Fruit fly (Drosophila melanogaster) whole organism, adult: ENCODE measurements around the gene CG14805.

Experiments used
- CG11617 ChIP-seq: fragments of 200-800 bp; sonication (Bioruptor generic); optimal IDR thresholded peaks from 2 replicates; lab custom pipeline; 2017; ENCODE audit warnings: mild to moderate bottlenecking, missing biosample characterization, missing genetic modification reagents, missing genetic modification characterization
- CG14711 ChIP-seq: fragments of 200-800 bp; sonication (Bioruptor generic); optimal IDR thresholded peaks from 2 replicates; lab custom pipeline; 2018; ENCODE audit warnings: missing biosample characterization, mild to moderate bottlenecking, missing genetic modification characterization, moderate library complexity
- CG33017 ChIP-seq: fragments of 200-800 bp; sonication (Bioruptor generic); optimal IDR thresholded peaks from 2 replicates; lab custom pipeline; 2018; ENCODE audit warnings: missing biosample characterization, mild to moderate bottlenecking, missing genetic modification characterization, moderate library complexity
- CG5204 ChIP-seq: fragments of 200-800 bp; sonication (Bioruptor generic); optimal IDR thresholded peaks from 2 replicates; lab custom pipeline; 2016; ENCODE audit warnings: missing biosample characterization, missing genetic modification characterization
- CG7101 ChIP-seq: fragments of 200-800 bp; sonication (Bioruptor generic); optimal IDR thresholded peaks from 2 replicates; lab custom pipeline; 2018; ENCODE audit warnings: missing biosample characterization, mild to moderate bottlenecking, missing genetic modification characterization, moderate library complexity
- Clk ChIP-seq: fragments of 200-800 bp; sonication (Bioruptor generic); optimal IDR thresholded peaks from 2 replicates; lab custom pipeline; 2017; ENCODE audit warnings: missing biosample characterization, missing genetic modification characterization
- Crg-1 ChIP-seq: fragments of 200-800 bp; sonication (Bioruptor generic); optimal IDR thresholded peaks from 2 replicates; lab custom pipeline; 2016; ENCODE audit warnings: missing biosample characterization, missing genetic modification characterization
- bab1 ChIP-seq: fragments of 200-800 bp; sonication (Bioruptor generic); optimal IDR thresholded peaks from 3 replicates; lab custom pipeline; 2019; ENCODE audit warnings: missing biosample characterization, mild to moderate bottlenecking, missing genetic modification characterization, moderate library complexity
- cic ChIP-seq: fragments of 200-800 bp; sonication (Bioruptor generic); optimal IDR thresholded peaks from 2 replicates; lab custom pipeline; 2017; ENCODE audit warnings: missing biosample characterization, mild to moderate bottlenecking, missing genetic modification characterization, moderate library complexity
- cnc ChIP-seq, 2 experiments: fragments of >200 bp; optimal IDR thresholded peaks; 2 replicates each; lab custom pipeline; 2017
- kay ChIP-seq: fragments of 200-800 bp; sonication (Bioruptor generic); peaks from one replicate; lab custom pipeline; 2016; ENCODE audit warnings: missing biosample characterization, missing genetic modification characterization, borderline replicate concordance
- tj ChIP-seq: fragments of 200-800 bp; sonication (Bioruptor generic); optimal IDR thresholded peaks from 3 replicates; lab custom pipeline; 2017; ENCODE audit warnings: missing biosample characterization, mild to moderate bottlenecking, missing genetic modification characterization, moderate library complexity
- toe ChIP-seq: fragments of 200-800 bp; sonication (Bioruptor generic); optimal IDR thresholded peaks from 2 replicates; lab custom pipeline; 2016; ENCODE audit warnings: missing biosample characterization, missing genetic modification characterization

DNA sequence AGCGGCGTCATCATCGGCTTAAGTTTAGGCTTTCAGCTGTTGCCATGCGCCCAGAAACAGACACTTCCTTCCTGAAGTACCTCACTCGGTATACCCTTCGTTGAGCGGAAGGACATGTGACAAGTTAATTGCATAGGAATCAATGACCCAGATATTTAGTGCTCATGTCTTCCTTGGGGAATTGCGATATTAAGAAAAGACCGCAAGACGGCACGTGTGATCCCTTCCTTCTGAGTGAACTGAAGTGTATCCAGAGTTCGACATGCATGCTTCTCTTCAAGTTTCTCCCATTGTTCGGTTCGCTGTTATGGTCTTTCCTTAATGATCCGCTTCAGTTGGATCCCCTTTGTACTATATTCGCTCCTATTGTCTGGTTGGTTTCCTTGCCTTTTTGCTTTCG, 36.6 kb upstream of the CG14805 start:
- no peak for TF ChIP-seq cic (GFP tag; lab: Kevin White, UChicago)
- no peak for TF ChIP-seq tj (GFP tag; lab: Kevin White, UChicago)
- TF ChIP-seq CG14711 (tag; lab: Kevin White, UChicago), result no peak
- TF ChIP-seq CG11617, result no peak
- no peak for TF ChIP-seq toe (GFP tag; lab: Kevin White, UChicago)
- TF ChIP-seq Crg-1 (GFP tag; lab: Kevin White, UChicago), result no peak
- TF ChIP-seq bab1 (GFP tag; lab: Kevin White, UChicago), result no peak
- no peak for TF ChIP-seq CG33017
- TF ChIP-seq CG5204 (GFP tag; lab: Kevin White, UChicago), result no peak
- no peak for TF ChIP-seq cnc (optimal IDR thresholded peaks at IDR 0.05; lab: Kevin White, UChicago)
- no peak for TF ChIP-seq CG7101 (tag; lab: Kevin White, UChicago)
- no peak for TF ChIP-seq kay (GFP tag; lab: Kevin White, UChicago)
- no peak for TF ChIP-seq Clk
